Worm (Caenorhabditis elegans) whole organism, mixed stage, embryonic: ENCODE measurements around the gene T10C6.16.

Experiments
- bed-3 ChIP-seq: fragments of 200-800 bp; sonication (Bioruptor generic); optimal IDR thresholded peaks from 3 replicates; lab custom pipeline; 2018; ENCODE audit warnings: mild to moderate bottlenecking, missing genetic modification characterization, moderate library complexity, missing compliant biosample characterization
- elt-3 ChIP-seq: fragments of 150-350 bp; optimal IDR thresholded peaks from 2 replicates; lab custom pipeline; 2014; ENCODE audit warnings: missing biosample characterization, missing genetic modification characterization
- flh-1 ChIP-seq: fragments of 200-800 bp; sonication (Bioruptor generic); optimal IDR thresholded peaks from 2 replicates; lab custom pipeline; 2018; ENCODE audit warnings: mild to moderate bottlenecking, missing genetic modification characterization, moderate library complexity, missing compliant biosample characterization
- lin-13 ChIP-seq: fragments of 150-350 bp; optimal IDR thresholded peaks from 2 replicates; lab custom pipeline; 2014; ENCODE audit warnings: missing biosample characterization, missing genetic modification characterization
- lin-32 ChIP-seq: fragments of 200-800 bp; sonication (Bioruptor generic); optimal IDR thresholded peaks from 2 replicates; lab custom pipeline; 2018; ENCODE audit warnings: mild to moderate bottlenecking, missing genetic modification characterization, missing compliant biosample characterization
- lsy-2 ChIP-seq: fragments of 150-350 bp; optimal IDR thresholded peaks from 2 replicates; lab custom pipeline; 2014; ENCODE audit warnings: missing biosample characterization, missing genetic modification characterization
- mep-1 ChIP-seq: fragments of 150-350 bp; optimal IDR thresholded peaks from 2 replicates; lab custom pipeline; 2017; ENCODE audit warnings: missing biosample characterization, missing genetic modification reagents, missing genetic modification characterization, inconsistent platforms
- mls-2 ChIP-seq: sonication (generic microtip); optimal IDR thresholded peaks from 2 replicates; lab custom pipeline; 2016; ENCODE audit warnings: mild to moderate bottlenecking, missing genetic modification characterization, moderate library complexity, missing compliant biosample characterization
- nhr-12 ChIP-seq: fragments of 150-350 bp; optimal IDR thresholded peaks from 2 replicates; lab custom pipeline; 2014; ENCODE audit warnings: missing biosample characterization, missing genetic modification characterization
- nhr-76 ChIP-seq: sonication (generic microtip); optimal IDR thresholded peaks from 2 replicates; lab custom pipeline; 2017; ENCODE audit warnings: missing biosample characterization, missing genetic modification characterization
- sem-2 ChIP-seq: fragments of 200-800 bp; sonication (Bioruptor generic); optimal IDR thresholded peaks from 2 replicates; lab custom pipeline; 2018; ENCODE audit warnings: mild to moderate bottlenecking, missing genetic modification characterization, missing compliant biosample characterization
- snpc-4 ChIP-seq: fragments of 150-350 bp; optimal IDR thresholded peaks from 2 replicates; lab custom pipeline; 2014; ENCODE audit warnings: missing biosample characterization, missing genetic modification characterization
- unc-120 ChIP-seq: sonication (generic microtip); optimal IDR thresholded peaks from 2 replicates; lab custom pipeline; 2017; ENCODE audit warnings: missing genetic modification characterization, missing compliant biosample characterization; ENCODE audit not compliant: poor library complexity, severe bottlenecking
- unc-62 ChIP-seq: fragments of 150-350 bp; optimal IDR thresholded peaks from 2 replicates; lab custom pipeline; 2014; ENCODE audit warnings: missing biosample characterization, missing genetic modification reagents, missing genetic modification characterization

DNA sequence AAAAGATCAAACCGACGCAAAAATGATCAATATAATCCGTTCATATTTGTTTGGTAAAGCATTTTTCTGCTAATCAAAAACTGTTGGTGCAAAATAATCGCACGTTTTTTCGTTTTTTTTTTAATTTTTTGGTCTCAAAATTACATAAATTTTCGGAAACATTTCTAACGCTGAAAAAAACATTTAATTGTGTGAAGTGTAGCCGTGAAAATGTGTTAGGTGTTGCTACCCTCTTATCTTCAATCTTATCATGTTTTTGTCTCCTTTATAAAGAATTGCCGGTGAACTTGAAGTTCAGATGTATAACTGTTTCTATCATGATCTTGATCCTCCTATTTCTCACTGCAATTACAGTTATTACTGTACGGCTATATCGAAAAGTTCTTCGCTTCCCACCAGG lies 36.1 kb upstream of the T10C6.16 start, which contains the start of gene cyp-35D1:
- TF ChIP-seq snpc-4 (no peak), lin-32 (no peak), unc-62 (GFP tag; lab: Kevin White, UChicago) (no peak), lin-13 (tag; lab: Kevin White, UChicago) (no peak), mls-2 (tag; lab: Kevin White, UChicago) (no peak), sem-2 (GFP tag; lab: Kevin White, UChicago) (no peak), unc-120 (tag; lab: Kevin White, UChicago) (no peak), mep-1 (tag; lab: Kevin White, UChicago) (no peak), flh-1 (GFP tag; lab: Kevin White, UChicago) (no peak), lsy-2 (no peak), bed-3 (GFP tag; lab: Kevin White, UChicago) (no peak), nhr-12 (tag; lab: Kevin White, UChicago) (no peak), elt-3 (tag; lab: Kevin White, UChicago) (no peak), nhr-76 (tag; lab: Kevin White, UChicago) (no peak)
